Worm (Caenorhabditis elegans) whole organism, L2 larva: Measurements from ENCODE around the gene Y39B6A.41.
A peak's percentile ranks its signal among the peaks of the same experiment; 100 is the strongest.

Source experiments
- C34F6.9 ChIP-seq: fragments of 150-350 bp; optimal IDR thresholded peaks from 2 replicates; lab custom pipeline; 2014; ENCODE audit warnings: missing biosample characterization, missing genetic modification characterization
- F13H6.1 ChIP-seq: sonication (generic microtip); optimal IDR thresholded peaks from 2 replicates; lab custom pipeline; 2016; ENCODE audit warnings: missing genetic modification characterization, missing compliant biosample characterization
- R02D3.7 ChIP-seq: fragments of 150-350 bp; optimal IDR thresholded peaks from 2 replicates; lab custom pipeline; 2014; ENCODE audit warnings: missing biosample characterization, missing genetic modification characterization
- Y55F3AM.14 ChIP-seq: fragments of 200-800 bp; sonication (Bioruptor generic); optimal IDR thresholded peaks from 2 replicates; lab custom pipeline; 2018; ENCODE audit warnings: mild to moderate bottlenecking, missing genetic modification characterization, missing compliant biosample characterization
- ZK546.5 ChIP-seq: sonication (generic microtip); optimal IDR thresholded peaks from 2 replicates; lab custom pipeline; 2017; ENCODE audit warnings: missing biosample characterization, missing genetic modification characterization
- alr-1 ChIP-seq: fragments of 150-350 bp; optimal IDR thresholded peaks from 2 replicates; lab custom pipeline; 2014; ENCODE audit warnings: missing biosample characterization, missing genetic modification characterization
- aly-2 ChIP-seq: fragments of 150-350 bp; optimal IDR thresholded peaks from 2 replicates; lab custom pipeline; 2014; ENCODE audit warnings: missing biosample characterization, missing genetic modification characterization
- blmp-1 ChIP-seq: sonication (generic microtip); optimal IDR thresholded peaks from 2 replicates; lab custom pipeline; 2017; ENCODE audit warnings: missing genetic modification characterization, mild to moderate bottlenecking, missing compliant biosample characterization, antibody characterized with exemption, moderate library complexity; ENCODE audit not compliant: insufficient read depth
- ceh-16 ChIP-seq: fragments of 150-350 bp; optimal IDR thresholded peaks from 2 replicates; lab custom pipeline; 2014; ENCODE audit warnings: missing biosample characterization, missing genetic modification characterization
- ceh-82 ChIP-seq: fragments of 150-350 bp; optimal IDR thresholded peaks from 2 replicates; lab custom pipeline; 2014; ENCODE audit warnings: missing biosample characterization, missing genetic modification characterization
- crh-2 ChIP-seq: sonication (generic microtip); optimal IDR thresholded peaks from 2 replicates; lab custom pipeline; 2017; ENCODE audit warnings: missing biosample characterization, missing genetic modification characterization
- egl-27 ChIP-seq: sonication (generic microtip); optimal IDR thresholded peaks from 3 replicates; lab custom pipeline; 2017; ENCODE audit warnings: missing biosample characterization, missing genetic modification reagents, missing genetic modification characterization
- elt-1 ChIP-seq: fragments of 150-350 bp; optimal IDR thresholded peaks from 2 replicates; lab custom pipeline; 2014; ENCODE audit warnings: missing biosample characterization, missing genetic modification characterization
- elt-3 ChIP-seq: sonication (generic microtip); optimal IDR thresholded peaks from 2 replicates; lab custom pipeline; 2017; ENCODE audit warnings: missing biosample characterization, missing genetic modification characterization
- fos-1 ChIP-seq: fragments of 150-350 bp; optimal IDR thresholded peaks from 2 replicates; lab custom pipeline; 2014; ENCODE audit warnings: missing biosample characterization, missing genetic modification characterization
- gmeb-1 ChIP-seq: fragments of 150-350 bp; optimal IDR thresholded peaks from 2 replicates; lab custom pipeline; 2014; ENCODE audit warnings: missing biosample characterization, missing genetic modification characterization
- lin-11 ChIP-seq: fragments of 150-350 bp; sonication (generic microtip); optimal IDR thresholded peaks from 2 replicates; lab custom pipeline; 2014; ENCODE audit warnings: missing biosample characterization, missing genetic modification characterization, inconsistent platforms, mixed read lengths
- lin-13 ChIP-seq: fragments of 150-350 bp; optimal IDR thresholded peaks from 2 replicates; lab custom pipeline; 2014; ENCODE audit warnings: missing biosample characterization, missing genetic modification reagents, missing genetic modification characterization
- lin-39 ChIP-seq: fragments of 150-350 bp; optimal IDR thresholded peaks from 2 replicates; lab custom pipeline; 2014; ENCODE audit warnings: missing biosample characterization, missing genetic modification reagents, missing genetic modification characterization
- lsy-2 ChIP-seq, 2 experiments: fragments of 150-350 bp in 1 of 2; sonication (generic microtip) in 1 of 2; optimal IDR thresholded peaks; 2 replicates each; lab custom pipeline; 2014 to 2017; ENCODE audit warnings: missing biosample characterization in 2 of 2, missing genetic modification characterization in 2 of 2
- mbf-1 ChIP-seq: sonication (generic microtip); optimal IDR thresholded peaks from 2 replicates; lab custom pipeline; 2017; ENCODE audit warnings: missing biosample characterization, missing genetic modification characterization
- mdl-1 ChIP-seq, 2 experiments: fragments of 150-350 bp in 1 of 2; sonication (generic microtip) in 1 of 2; optimal IDR thresholded peaks; 2 replicates each; lab custom pipeline; 2017; ENCODE audit warnings: missing biosample characterization in 2 of 2, missing genetic modification characterization in 2 of 2
- nhr-11 ChIP-seq: fragments of 150-350 bp; optimal IDR thresholded peaks from 2 replicates; lab custom pipeline; 2014; ENCODE audit warnings: missing biosample characterization, missing genetic modification characterization
- nhr-12 ChIP-seq: fragments of 150-350 bp; optimal IDR thresholded peaks from 2 replicates; lab custom pipeline; 2014; ENCODE audit warnings: missing biosample characterization, missing genetic modification characterization
- nhr-129 ChIP-seq: fragments of 150-350 bp; optimal IDR thresholded peaks from 2 replicates; lab custom pipeline; 2014; ENCODE audit warnings: missing biosample characterization, missing genetic modification characterization
- nhr-21 ChIP-seq: fragments of 150-350 bp; optimal IDR thresholded peaks from 2 replicates; lab custom pipeline; 2014; ENCODE audit warnings: missing biosample characterization, missing genetic modification characterization
- nhr-25 ChIP-seq: fragments of 150-350 bp; sonication (generic microtip); optimal IDR thresholded peaks from 3 replicates; lab custom pipeline; 2014; ENCODE audit warnings: missing biosample characterization, missing genetic modification characterization
- peb-1 ChIP-seq: fragments of 150-350 bp; optimal IDR thresholded peaks from 2 replicates; lab custom pipeline; 2014; ENCODE audit warnings: missing biosample characterization, missing genetic modification characterization
- sem-4 ChIP-seq: fragments of 150-350 bp; optimal IDR thresholded peaks from 2 replicates; lab custom pipeline; 2014; ENCODE audit warnings: missing biosample characterization, missing genetic modification reagents, missing genetic modification characterization
- skn-1 ChIP-seq: sonication (generic microtip); optimal IDR thresholded peaks from 2 replicates; lab custom pipeline; 2017; ENCODE audit warnings: missing biosample characterization, missing genetic modification characterization
- sma-3 ChIP-seq: sonication (generic microtip); optimal IDR thresholded peaks from 2 replicates; lab custom pipeline; 2016; ENCODE audit warnings: missing genetic modification reagents, missing genetic modification characterization, missing compliant biosample characterization
- snpc-4 ChIP-seq: fragments of 150-350 bp; optimal IDR thresholded peaks from 2 replicates; lab custom pipeline; 2014; ENCODE audit warnings: missing biosample characterization, missing genetic modification characterization
- unc-39 ChIP-seq: fragments of 150-350 bp; optimal IDR thresholded peaks from 2 replicates; lab custom pipeline; 2014; ENCODE audit warnings: missing biosample characterization, missing genetic modification characterization
- unc-55 ChIP-seq: fragments of 150-350 bp; sonication (generic microtip); optimal IDR thresholded peaks from 3 replicates; lab custom pipeline; 2014; ENCODE audit warnings: missing biosample characterization, missing genetic modification reagents, missing genetic modification characterization
- unc-62 ChIP-seq: fragments of 150-350 bp; optimal IDR thresholded peaks from 2 replicates; lab custom pipeline; 2014; ENCODE audit warnings: missing biosample characterization, missing genetic modification reagents, missing genetic modification characterization
- zag-1 ChIP-seq: fragments of 150-350 bp; optimal IDR thresholded peaks from 2 replicates; lab custom pipeline; 2014; ENCODE audit warnings: missing biosample characterization, missing genetic modification characterization
- ztf-1 ChIP-seq: fragments of 200-800 bp; sonication (Bioruptor generic); conservative IDR thresholded peaks from 2 replicates; pipeline ENCODE4 v1.3.6; 2022; ENCODE audit warnings: missing genetic modification characterization, missing compliant biosample characterization
- ztf-11 ChIP-seq: sonication (generic microtip); optimal IDR thresholded peaks from 2 replicates; lab custom pipeline; 2017; ENCODE audit warnings: missing biosample characterization, missing genetic modification characterization
- ztf-4 ChIP-seq: fragments of 150-350 bp; optimal IDR thresholded peaks from 2 replicates; lab custom pipeline; 2014; ENCODE audit warnings: missing biosample characterization, missing genetic modification characterization

The Y39B6A.41 gene

ce11 chrV:18980980-18981529, 3.3 kb upstream of the Y39B6A.41 start, which contains the start of the genes mrps-35 and sws-1 (continued):
- peak; percentile 54 to 75 for TF ChIP-seq lsy-2 (tag; optimal IDR thresholded peaks at IDR 0.05; lab: Kevin White, UChicago)
- TF ChIP-seq ztf-1 (GFP tag; lab: Robert Waterston, UW): no peak
- no peak for TF ChIP-seq alr-1 (tag; lab: Kevin White, UChicago)
- TF ChIP-seq nhr-21 (tag; lab: Kevin White, UChicago): no peak
- peak; percentile 38 for TF ChIP-seq lin-11 (tag; lab: Kevin White, UChicago)
- TF ChIP-seq unc-39: no peak
- TF ChIP-seq Y55F3AM.14 (GFP tag; lab: Kevin White, UChicago): no peak
- TF ChIP-seq nhr-11 (tag; lab: Kevin White, UChicago): no peak
- TF ChIP-seq ceh-16 (tag; lab: Kevin White, UChicago): no peak
- TF ChIP-seq C34F6.9 (tag; lab: Kevin White, UChicago): peak; percentile 66

- TF ChIP-seq fos-1 (tag; lab: Kevin White, UChicago) (peak; percentile 61), lin-39 (no peak)
Observed at ce11 chrV:18978301-18978700, 525 bp upstream of the Y39B6A.41 start.

- TF ChIP-seq fos-1 (tag; lab: Kevin White, UChicago) (peak; percentile 29), R02D3.7 (tag; lab: Kevin White, UChicago) (no peak)
Observed at ce11 chrV:18976539-18976938, 1.2 kb downstream of the Y39B6A.41 start.

DNA sequence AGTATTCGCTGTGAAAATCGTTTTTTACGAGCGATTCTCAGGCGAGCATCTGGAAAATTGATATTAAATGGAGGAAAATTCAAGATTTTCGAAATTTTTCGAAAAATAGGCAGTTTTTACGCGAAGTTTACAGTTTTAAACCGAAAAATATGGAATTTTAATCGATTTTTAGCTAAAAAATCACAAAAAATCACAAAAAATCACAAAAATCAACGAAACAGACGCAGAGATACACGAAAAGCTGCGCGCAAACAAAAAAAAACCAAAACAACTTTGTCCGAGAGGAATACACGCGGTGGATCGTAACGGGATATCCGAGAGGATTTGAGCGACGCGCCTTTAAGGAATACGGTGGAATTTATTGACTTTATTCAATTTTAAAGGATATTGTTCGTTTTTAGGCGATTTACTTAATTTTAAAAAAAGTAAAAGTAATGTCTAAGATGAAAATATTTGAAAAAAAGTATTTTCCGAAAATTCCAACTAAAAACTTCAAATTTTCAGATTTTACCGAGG, 8.1 kb downstream of the Y39B6A.41 start, which contains the start of gene Y39B6A.42:
TSS of gene Y39B6A.42 (minus strand) at position 51 of the 516 bp plus-strand sequence.
- TF ChIP-seq aly-2: no peak
- TF ChIP-seq unc-55 (GFP tag; lab: Kevin White, UChicago): no peak
- no peak for TF ChIP-seq unc-39
- TF ChIP-seq C34F6.9 (tag; lab: Kevin White, UChicago): no peak
- no peak for TF ChIP-seq fos-1 (tag; lab: Kevin White, UChicago)
- TF ChIP-seq Y55F3AM.14 (GFP tag; lab: Kevin White, UChicago): no peak
- TF ChIP-seq nhr-21 (tag; lab: Kevin White, UChicago): no peak

DNA sequence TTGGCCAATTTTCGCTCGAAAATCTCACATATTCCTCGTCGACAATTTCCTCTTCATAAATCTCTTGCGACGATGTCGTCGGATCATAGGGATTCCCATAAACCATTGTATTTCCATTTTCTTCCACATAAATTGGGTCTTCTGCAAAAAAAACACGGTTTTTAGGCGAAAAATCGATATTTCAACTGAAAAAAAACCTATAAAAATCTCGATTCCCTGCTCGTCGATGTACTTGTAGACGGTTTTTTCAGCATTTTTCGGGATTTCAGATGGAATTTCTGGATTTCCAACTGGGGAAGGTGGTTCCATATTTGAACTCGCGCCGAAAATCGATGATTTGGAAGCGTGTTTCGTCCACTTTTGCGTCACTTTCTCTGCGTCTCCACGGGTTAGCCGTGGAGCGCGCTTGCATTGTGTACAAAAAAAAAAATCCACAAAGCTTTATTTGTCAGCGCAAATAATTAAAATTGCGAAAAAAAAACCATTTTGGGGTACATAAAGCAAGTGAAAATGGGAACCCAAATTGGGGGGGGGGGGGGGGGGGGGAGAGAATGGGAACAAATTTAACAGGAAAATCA, 10.2 kb downstream of the Y39B6A.41 start, which contains the start of gene Y39B6A.43:
TSS of gene Y39B6A.43 (minus strand) at position 351 of the 578 bp plus-strand sequence.
- TF ChIP-seq ztf-11 (tag; lab: Kevin White, UChicago) (no peak), snpc-4 (tag; lab: Kevin White, UChicago) (peak; percentile 83), ztf-4 (tag; lab: Kevin White, UChicago) (peak; percentile 81), nhr-21 (tag; lab: Kevin White, UChicago) (peak; percentile 94), mdl-1 (tag; optimal IDR thresholded peaks at IDR 0.05; lab: Kevin White, UChicago) (peak in 1 of 2 experiments; percentile 72), ZK546.5 (peak; percentile 68), elt-3 (tag; lab: Kevin White, UChicago) (no peak), nhr-25 (tag; lab: Kevin White, UChicago) (peak; percentile 96), blmp-1 (peak; percentile 67), ceh-16 (tag; lab: Kevin White, UChicago) (peak; percentile 55), egl-27 (tag; lab: Kevin White, UChicago) (peak; percentile 80), nhr-11 (tag; lab: Kevin White, UChicago) (no peak), lin-11 (tag; lab: Kevin White, UChicago) (peak; percentile 93), elt-1 (tag; lab: Kevin White, UChicago) (no peak), lin-13 (GFP tag; lab: Kevin White, UChicago) (peak; percentile 99), lsy-2 (tag; optimal IDR thresholded peaks at IDR 0.05; lab: Kevin White, UChicago) (peak; percentile 94 to 97), ztf-1 (GFP tag; lab: Robert Waterston, UW) (no peak), sma-3 (GFP tag; lab: Kevin White, UChicago) (peak; percentile 91), gmeb-1 (tag; lab: Kevin White, UChicago) (peak; percentile 99), nhr-129 (tag; lab: Kevin White, UChicago) (peak; percentile 96), sem-4 (tag; lab: Kevin White, UChicago) (peak; percentile 94), Y55F3AM.14 (GFP tag; lab: Kevin White, UChicago) (peak; percentile 93), lin-39 (no peak), unc-55 (GFP tag; lab: Kevin White, UChicago) (peak; percentile 99), zag-1 (peak; percentile 90), ceh-82 (tag; lab: Kevin White, UChicago) (peak; percentile 93), F13H6.1 (tag; lab: Kevin White, UChicago) (peak; percentile 88), fos-1 (tag; lab: Kevin White, UChicago) (peak; percentile 90), unc-39 (peak; percentile 85), aly-2 (no peak), skn-1 (tag; lab: Kevin White, UChicago) (peak; percentile 57), alr-1 (tag; lab: Kevin White, UChicago) (no peak), peb-1 (tag; lab: Kevin White, UChicago) (no peak), crh-2 (tag; lab: Kevin White, UChicago) (peak; percentile 97), mbf-1 (tag; lab: Kevin White, UChicago) (peak; percentile 19), nhr-12 (no peak), unc-62 (no peak)
